2 worm cellular contexts compared by ENCODE assay signal in genomic region chrX:2220850-2221249, ce11.
A peak's percentile ranks its signal among the peaks of the same experiment; 100 is the strongest.
TF ChIP-seq lines count a peak whose summit lies in the region.

Gene hex-1, plus strand, starts transcription at chrX:2221150.

TF ChIP-seq in whole organism, L3 larva, 47 proteins besides CTCF, POLR2A, EP300 and RAD21:
- TF ChIP-seq nhr-67 (tag; optimal IDR thresholded peaks at IDR 0.05; lab: Kevin White, UChicago), result no peak
- peak; percentile 11 for TF ChIP-seq pha-4 (tag; optimal IDR thresholded peaks at IDR 0.05; lab: Kevin White, UChicago)
TF ChIP-seq in whole organism, L3 larva: peak in this region for 1.

TF ChIP-seq in whole organism, L4 larva, 104 proteins besides CTCF, POLR2A, EP300 and RAD21:
- TF ChIP-seq pqm-1 (tag; optimal IDR thresholded peaks at IDR 0.05; lab: Kevin White, UChicago) (peak; percentile 0), duxl-1 (tag; optimal IDR thresholded peaks at IDR 0.05; lab: Kevin White, UChicago; ENCODE audit: poor library complexity) (no peak)

Comparison
In these comparisons a context has a peak if more than half of its experiments do, and no peak if none do; other contexts are left out.
1. Of the 28 proteins assayed by ChIP-seq in both whole organism, L4 larva and whole organism, L3 larva: peak only in whole organism, L4 larva: pqm-1; only in whole organism, L3 larva: pha-4; in both: none; in neither: 26.